Fruit fly (Drosophila melanogaster) whole organism, embryonic: Measurements from ENCODE around the gene JMJD5.

Experiments
- Awh ChIP-seq: fragments of 200-800 bp; sonication (Bioruptor generic); IDR thresholded peaks from 2 replicates; pipeline ENCODE4, ENCODE4 v1.3.6; 2022; ENCODE audit warnings: missing biosample characterization, missing genetic modification characterization
- B-H2 ChIP-seq: fragments of 200-800 bp; sonication (Bioruptor generic); optimal IDR thresholded peaks from 2 replicates; lab custom pipeline; 2018; ENCODE audit warnings: missing biosample characterization, mild to moderate bottlenecking, missing genetic modification characterization
- Bgb ChIP-seq: fragments of 200-800 bp; sonication (Bioruptor generic); IDR thresholded peaks from 2 replicates; pipeline ENCODE4 v1.3.6; 2022; ENCODE audit warnings: missing biosample characterization, missing genetic modification characterization; ENCODE audit not compliant: partially characterized antibody
- CG1024 ChIP-seq: fragments of 200-800 bp; sonication (Bioruptor generic); IDR thresholded peaks from 2 replicates; pipeline ENCODE4 v1.3.6; 2022; ENCODE audit warnings: missing biosample characterization, missing genetic modification characterization
- CG11247 ChIP-seq: fragments of 200-800 bp; sonication (Bioruptor generic); IDR thresholded peaks from 2 replicates; pipeline ENCODE4 v1.3.6; 2022; ENCODE audit warnings: missing biosample characterization, missing genetic modification characterization
- CG12104 ChIP-seq: fragments of 200-800 bp; sonication (Bioruptor generic); optimal IDR thresholded peaks from 3 replicates; lab custom pipeline; 2016; ENCODE audit warnings: missing biosample characterization, missing genetic modification characterization
- CG12391 ChIP-seq: fragments of 200-800 bp; sonication (Bioruptor generic); optimal IDR thresholded peaks from 3 replicates; lab custom pipeline; 2018; ENCODE audit warnings: missing biosample characterization, mild to moderate bottlenecking, missing genetic modification characterization, moderate library complexity
- CG12942 ChIP-seq: fragments of 200-800 bp; sonication (Bioruptor generic); optimal IDR thresholded peaks from 3 replicates; lab custom pipeline; 2016; ENCODE audit warnings: missing biosample characterization, missing genetic modification characterization
- CG13424 ChIP-seq: fragments of 200-800 bp; sonication (Bioruptor generic); optimal IDR thresholded peaks from 2 replicates; lab custom pipeline; 2019; ENCODE audit warnings: missing biosample characterization, mild to moderate bottlenecking, missing genetic modification characterization, moderate library complexity
- CG13775 ChIP-seq: fragments of 200-800 bp; sonication (Bioruptor generic); optimal IDR thresholded peaks from 3 replicates; lab custom pipeline; 2017; ENCODE audit warnings: missing biosample characterization, mild to moderate bottlenecking, missing genetic modification characterization
- CG13894 ChIP-seq: fragments of 200-800 bp; sonication (Bioruptor generic); optimal IDR thresholded peaks from 3 replicates; lab custom pipeline; 2018; ENCODE audit warnings: missing biosample characterization, mild to moderate bottlenecking, missing genetic modification characterization, moderate library complexity
- CG16813 ChIP-seq: fragments of 200-800 bp; sonication (Bioruptor generic); IDR thresholded peaks from 3 replicates; pipeline ENCODE4 v1.3.6; 2022; ENCODE audit warnings: missing biosample characterization, missing genetic modification characterization; ENCODE audit not compliant: partially characterized antibody
- CG31224 ChIP-seq: fragments of 200-800 bp; sonication (Bioruptor generic); IDR thresholded peaks from 2 replicates; pipeline ENCODE4 v1.3.6; 2022; ENCODE audit warnings: missing biosample characterization, missing genetic modification characterization
- CG3281 ChIP-seq: fragments of 200-800 bp; sonication (Bioruptor generic); optimal IDR thresholded peaks from 3 replicates; lab custom pipeline; 2017; ENCODE audit warnings: missing biosample characterization, mild to moderate bottlenecking, missing genetic modification characterization
- CG3407 ChIP-seq: fragments of 200-800 bp; sonication (Bioruptor generic); optimal IDR thresholded peaks from 2 replicates; lab custom pipeline; 2018; ENCODE audit warnings: missing biosample characterization, mild to moderate bottlenecking, missing genetic modification characterization
- CG34224 ChIP-seq: fragments of 200-800 bp; sonication (Bioruptor generic); IDR thresholded peaks from 3 replicates; pipeline ENCODE4 v1.3.6; 2022; ENCODE audit warnings: missing biosample characterization, missing genetic modification characterization; ENCODE audit not compliant: partially characterized antibody
- CG34422 ChIP-seq: fragments of 200-800 bp; sonication (Bioruptor generic); IDR thresholded peaks from 3 replicates; pipeline ENCODE4 v1.3.6; 2022; ENCODE audit warnings: missing biosample characterization, missing genetic modification characterization
- CG3847 ChIP-seq: fragments of 200-800 bp; sonication (Bioruptor generic); IDR thresholded peaks from 2 replicates; pipeline ENCODE4 v1.3.6; 2022; ENCODE audit warnings: missing biosample characterization, missing genetic modification characterization
- CG4360 ChIP-seq: fragments of 200-800 bp; sonication (Bioruptor generic); IDR thresholded peaks from 2 replicates; pipeline ENCODE4 v1.3.6; 2022; ENCODE audit warnings: missing biosample characterization, missing genetic modification characterization
- CG5180 ChIP-seq: fragments of 200-800 bp; sonication (Bioruptor generic); optimal IDR thresholded peaks from 3 replicates; lab custom pipeline; 2017; ENCODE audit warnings: missing biosample characterization, missing genetic modification characterization, mild to moderate bottlenecking, moderate library complexity, missing genetic modification reagents
- CG6272 ChIP-seq: fragments of 200-800 bp; sonication (Bioruptor generic); IDR thresholded peaks from 2 replicates; pipeline ENCODE4 v1.3.6; 2022; ENCODE audit warnings: missing biosample characterization, missing genetic modification characterization
- CG8089 ChIP-seq: fragments of 200-800 bp; sonication (Bioruptor generic); optimal IDR thresholded peaks from 3 replicates; lab custom pipeline; 2016; ENCODE audit warnings: missing biosample characterization, missing genetic modification characterization
- CG8388 ChIP-seq: fragments of 200-800 bp; sonication (Bioruptor generic); optimal IDR thresholded peaks from 2 replicates; lab custom pipeline; 2019; ENCODE audit warnings: missing biosample characterization, mild to moderate bottlenecking, missing genetic modification characterization, moderate library complexity
- CG9797 ChIP-seq: fragments of 200-800 bp; sonication (Bioruptor generic); optimal IDR thresholded peaks from 3 replicates; lab custom pipeline; 2018; ENCODE audit warnings: missing biosample characterization, mild to moderate bottlenecking, missing genetic modification characterization
- ERR ChIP-seq: fragments of 200-800 bp; sonication (Bioruptor generic); optimal IDR thresholded peaks from 2 replicates; lab custom pipeline; 2016; ENCODE audit warnings: missing biosample characterization, missing genetic modification characterization
- HLH3B ChIP-seq: fragments of 200-800 bp; sonication (Bioruptor generic); IDR thresholded peaks from 2 replicates; pipeline ENCODE4 v1.3.6; 2022; ENCODE audit warnings: missing biosample characterization, missing genetic modification characterization
- NC2β ChIP-seq: fragments of 200-800 bp; sonication (Bioruptor generic); optimal IDR thresholded peaks from 2 replicates; lab custom pipeline; 2016; ENCODE audit warnings: missing biosample characterization, missing genetic modification characterization
- PHDP ChIP-seq: fragments of 200-800 bp; sonication (Bioruptor generic); optimal IDR thresholded peaks from 3 replicates; lab custom pipeline; 2018; ENCODE audit warnings: missing biosample characterization, mild to moderate bottlenecking, missing genetic modification characterization, moderate library complexity
- ase ChIP-seq: fragments of 200-800 bp; sonication (Bioruptor generic); IDR thresholded peaks from 3 replicates; pipeline ENCODE4 v1.3.6; 2022; ENCODE audit warnings: missing biosample characterization, missing genetic modification characterization
- chm ChIP-seq: fragments of 200-800 bp; sonication (Bioruptor generic); IDR thresholded peaks from 2 replicates; pipeline ENCODE4 v1.3.6; 2022; ENCODE audit warnings: missing biosample characterization, missing genetic modification characterization
- dan ChIP-seq: fragments of 200-800 bp; sonication (Bioruptor generic); IDR thresholded peaks from 2 replicates; pipeline ENCODE4 v1.3.6; 2022; ENCODE audit warnings: missing biosample characterization, missing genetic modification characterization
- dmrt99B ChIP-seq: fragments of 200-800 bp; sonication (Bioruptor generic); optimal IDR thresholded peaks from 2 replicates; lab custom pipeline; 2018; ENCODE audit warnings: missing biosample characterization, mild to moderate bottlenecking, missing genetic modification characterization, moderate library complexity
- emc ChIP-seq: fragments of 200-800 bp; sonication (Bioruptor generic); optimal IDR thresholded peaks from 2 replicates; lab custom pipeline; 2016; ENCODE audit warnings: missing biosample characterization, missing genetic modification characterization
- her ChIP-seq: fragments of 200-800 bp; sonication (Bioruptor generic); optimal IDR thresholded peaks from 2 replicates; lab custom pipeline; 2016; ENCODE audit warnings: missing biosample characterization, missing genetic modification characterization
- ind ChIP-seq: fragments of 200-800 bp; sonication (Bioruptor generic); optimal IDR thresholded peaks from 3 replicates; lab custom pipeline; 2016; ENCODE audit warnings: missing biosample characterization, missing genetic modification characterization
- inv ChIP-seq: fragments of 200-800 bp; sonication (Bioruptor generic); IDR thresholded peaks from 2 replicates; pipeline ENCODE4 v1.3.6; 2022; ENCODE audit warnings: missing biosample characterization, missing genetic modification characterization; ENCODE audit not compliant: partially characterized antibody
- kni ChIP-seq: fragments of 200-800 bp; sonication (Bioruptor generic); optimal IDR thresholded peaks from 3 replicates; lab custom pipeline; 2017; ENCODE audit warnings: mild to moderate bottlenecking, missing biosample characterization, missing genetic modification reagents, missing genetic modification characterization
- luna ChIP-seq: fragments of 200-800 bp; sonication (Bioruptor generic); optimal IDR thresholded peaks from 2 replicates; lab custom pipeline; 2016; ENCODE audit warnings: missing biosample characterization, missing genetic modification characterization
- psq ChIP-seq: fragments of 200-800 bp; sonication (Bioruptor generic); optimal IDR thresholded peaks from 2 replicates; lab custom pipeline; 2017; ENCODE audit warnings: missing biosample characterization, missing genetic modification characterization
- sens ChIP-seq: fragments of 200-800 bp; sonication (Bioruptor generic); peaks from one replicate; lab custom pipeline; 2016; ENCODE audit warnings: missing biosample characterization, missing genetic modification characterization
- sens-2 ChIP-seq: fragments of 200-800 bp; sonication (Bioruptor generic); IDR thresholded peaks from 2 replicates; pipeline ENCODE4 v1.3.6; 2022; ENCODE audit warnings: missing biosample characterization, missing genetic modification characterization
- sim ChIP-seq: fragments of 200-800 bp; sonication (Bioruptor generic); IDR thresholded peaks from 2 replicates; pipeline ENCODE4 v1.3.6; 2022; ENCODE audit warnings: missing biosample characterization, missing genetic modification characterization
- sr ChIP-seq: fragments of 200-800 bp; sonication (Bioruptor generic); IDR thresholded peaks from 3 replicates; pipeline ENCODE4 v1.3.6; 2022; ENCODE audit warnings: missing biosample characterization, missing genetic modification characterization
- tin ChIP-seq: fragments of 200-800 bp; sonication (Bioruptor generic); optimal IDR thresholded peaks from 3 replicates; lab custom pipeline; 2016; ENCODE audit warnings: missing biosample characterization, missing genetic modification characterization
- tll ChIP-seq, 2 experiments: fragments of 200-800 bp in 1 of 2; fragments of >200 bp in 1 of 2; sonication (Bioruptor generic) in 1 of 2; optimal IDR thresholded peaks; 2 replicates each; lab custom pipeline; 2017 to 2019; ENCODE audit warnings: missing biosample characterization in 2 of 2, missing genetic modification characterization in 2 of 2, mild to moderate bottlenecking in 1 of 2, moderate library complexity in 1 of 2
- tna ChIP-seq: fragments of 200-800 bp; sonication (Bioruptor generic); IDR thresholded peaks from 2 replicates; pipeline ENCODE4 v1.3.6; 2022; ENCODE audit warnings: missing biosample characterization, missing genetic modification characterization; ENCODE audit not compliant: partially characterized antibody
- usp ChIP-seq: fragments of >200 bp; optimal IDR thresholded peaks from 2 replicates; lab custom pipeline; 2017; ENCODE audit warnings: missing biosample characterization, missing genetic modification characterization

Gene JMJD5

DNA sequence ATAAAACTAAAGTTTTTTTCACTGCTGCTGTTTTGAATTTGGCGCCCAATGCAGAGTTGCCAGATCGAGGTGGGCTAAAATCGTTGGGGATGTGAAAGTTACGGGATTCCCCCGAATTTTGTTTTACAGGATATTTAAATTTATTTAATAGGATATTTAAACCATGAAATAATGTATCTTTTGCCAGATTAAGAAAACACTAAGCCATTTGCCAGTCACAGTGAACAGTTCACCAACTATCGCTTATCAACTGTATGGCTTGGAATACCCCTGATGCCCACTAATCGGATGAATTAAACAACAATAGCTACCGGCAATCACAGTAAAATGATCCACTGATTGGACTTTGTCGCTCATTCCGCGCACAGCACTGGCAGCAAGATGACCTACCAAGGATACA, 9.9 kb upstream of the JMJD5 start, which contains the start of gene Dci (continued):
- TF ChIP-seq kni (GFP tag; lab: Kevin White, UChicago), result no peak
- peak; percentile 83 for TF ChIP-seq CG12391 (tag; lab: Kevin White, UChicago)
- TF ChIP-seq psq (GFP tag; lab: Kevin White, UChicago), result peak; percentile 40
- peak; percentile 75 for TF ChIP-seq CG11247 (GFP tag; lab: Robert Waterston, UW)
- TF ChIP-seq CG31224 (GFP tag; lab: Robert Waterston, UW), result peak; percentile 60; the same call in 1 of the 2 replicates
- peak; percentile 59; the same call in 1 of the 2 replicates for TF ChIP-seq HLH3B (GFP tag; lab: Robert Waterston, UW)
- TF ChIP-seq usp (GFP tag; lab: Kevin White, UChicago), result no peak
- peak; percentile 62 for TF ChIP-seq ase
- TF ChIP-seq dan (GFP tag; lab: Robert Waterston, UW), result 0 out of 2 replicates have a peak, but pooled peaks have one; percentile 43
- peak; percentile 90 for TF ChIP-seq CG16813 (GFP tag; lab: Robert Waterston, UW)
- TF ChIP-seq sens-2 (GFP tag; lab: Robert Waterston, UW), result 0 out of 2 replicates have a peak, but pooled peaks have one; percentile 21
- peak; percentile 34 for TF ChIP-seq CG8388 (GFP tag; lab: Kevin White, UChicago)
- no peak for TF ChIP-seq emc
- TF ChIP-seq CG34422 (GFP tag; lab: Robert Waterston, UW), result peak; percentile 91
- no peak for TF ChIP-seq B-H2 (GFP tag; lab: Kevin White, UChicago)
- peak; percentile 14 for TF ChIP-seq CG9797 (GFP tag; lab: Kevin White, UChicago)
- peak; percentile 57 for TF ChIP-seq Awh (GFP tag; lab: Robert Waterston, UW)
- no peak for TF ChIP-seq tll (GFP tag; optimal IDR thresholded peaks at IDR 0.05; lab: Kevin White, UChicago)
- no peak for TF ChIP-seq sr (GFP tag; lab: Robert Waterston, UW)
- no peak for TF ChIP-seq CG13894
- peak; percentile 79 for TF ChIP-seq CG13775
- peak; percentile 65; the same call in 1 of the 2 replicates for TF ChIP-seq tna
- peak; percentile 29 for TF ChIP-seq CG3407 (GFP tag; lab: Kevin White, UChicago)
- TF ChIP-seq ind, result peak; percentile 80
- peak; percentile 60 for TF ChIP-seq CG8089 (GFP tag; lab: Kevin White, UChicago)
- peak; percentile 39 for TF ChIP-seq ERR (GFP tag; lab: Kevin White, UChicago)

DNA sequence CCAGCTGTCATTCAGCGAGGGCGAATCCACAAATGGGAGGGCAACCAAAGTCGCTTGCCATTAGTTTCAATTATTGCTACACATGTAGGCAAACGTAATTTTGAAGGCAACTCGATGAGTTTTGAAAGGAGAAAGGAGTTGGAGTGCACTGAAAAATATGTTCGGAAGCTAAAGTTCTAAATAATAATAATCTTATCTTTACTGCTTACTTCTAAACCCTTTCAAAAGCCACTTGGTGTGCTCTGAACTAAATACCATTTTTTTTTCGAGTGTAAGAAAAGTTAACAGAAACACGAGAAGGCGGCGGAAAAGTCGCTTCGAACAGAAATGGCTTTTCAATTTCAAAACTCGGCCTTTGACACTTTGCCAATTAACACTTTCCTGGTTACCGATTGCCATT, 2.5 kb upstream of the JMJD5 start, which contains the start of gene Cep290:
TSS of gene Cep290 (plus strand) at position 301 of the 400 bp plus-strand sequence.
- TF ChIP-seq Bgb (GFP tag; lab: Robert Waterston, UW) (no peak), sim (GFP tag; lab: Robert Waterston, UW) (no peak), sens (GFP tag; lab: Kevin White, UChicago) (peak; percentile 25)

DNA sequence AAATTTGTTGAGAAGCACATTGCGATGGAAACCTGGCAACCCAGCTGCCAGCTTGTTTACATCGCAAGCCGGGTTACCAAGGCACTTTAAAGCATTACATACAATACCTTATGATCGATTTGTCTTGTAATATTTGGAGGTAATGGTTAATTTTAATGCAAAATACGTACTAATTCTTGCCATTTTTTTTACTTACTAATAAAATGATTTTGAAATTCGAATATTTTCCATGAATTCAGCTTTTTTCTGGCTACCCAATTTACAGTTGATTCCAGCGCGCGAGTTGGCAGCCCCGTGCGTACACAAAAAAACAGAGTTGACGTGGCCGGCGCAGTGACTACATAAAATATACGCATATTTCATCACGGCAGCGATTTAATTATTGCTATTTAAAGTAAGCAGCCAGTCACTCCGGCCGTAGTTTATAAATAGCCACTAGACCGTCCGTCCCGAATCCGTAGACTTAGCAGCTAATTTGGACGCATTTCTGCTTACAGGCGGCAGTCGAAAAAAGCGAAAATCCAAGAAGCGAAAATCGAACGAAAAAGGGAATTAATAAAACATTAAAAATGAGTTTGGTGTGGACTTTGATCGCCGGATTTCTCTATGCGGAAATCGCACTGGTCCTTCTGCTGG, 3.5 kb downstream of the JMJD5 start, which contains the start of the genes CG13901 and CG13887:
TSS of gene CG13901 (minus strand) at position 270 of the 636 bp plus-strand sequence.
TSS of gene CG13887 (plus strand) at position 310 of the 636 bp plus-strand sequence.
- TF ChIP-seq chm (GFP tag; lab: Robert Waterston, UW), result peak; percentile 84
- peak; percentile 95 for TF ChIP-seq CG3847
- TF ChIP-seq PHDP, result peak; percentile 91
- peak; percentile 84 for TF ChIP-seq dmrt99B
- no peak for TF ChIP-seq inv (GFP tag; lab: Robert Waterston, UW)
- peak; percentile 91 for TF ChIP-seq CG3281 (GFP tag; lab: Kevin White, UChicago)
- TF ChIP-seq CG6272 (GFP tag; lab: Robert Waterston, UW), result peak; percentile 84
- 0 out of 3 replicates have a peak, but pooled peaks have one; percentile 18 for TF ChIP-seq CG34224 (GFP tag; lab: Robert Waterston, UW)
- TF ChIP-seq CG5180 (GFP tag; lab: Kevin White, UChicago), result peak; percentile 65
- TF ChIP-seq CG4360 (GFP tag; lab: Robert Waterston, UW), result no peak
- TF ChIP-seq her (GFP tag; lab: Kevin White, UChicago), result peak; percentile 76
- peak; percentile 94 for TF ChIP-seq tin (GFP tag; lab: Kevin White, UChicago)
- peak; percentile 87 for TF ChIP-seq CG8089 (GFP tag; lab: Kevin White, UChicago)
- TF ChIP-seq CG13424 (tag; lab: Kevin White, UChicago), result peak; percentile 93
- TF ChIP-seq CG12942 (GFP tag; lab: Kevin White, UChicago), result peak; percentile 90
- TF ChIP-seq luna (GFP tag; lab: Kevin White, UChicago), result peak; percentile 83
- peak; percentile 81 for TF ChIP-seq NC2β
- peak; percentile 82 for TF ChIP-seq CG12104 (GFP tag; lab: Kevin White, UChicago)
- 0 out of 2 replicates have a peak, but pooled peaks have one; percentile 12 for TF ChIP-seq CG1024 (GFP tag; lab: Robert Waterston, UW)
- TF ChIP-seq CG13775, result peak; percentile 89
